Worm (Caenorhabditis elegans) whole organism, L4 larva: ENCODE data around the gene far-4.

Source experiments
- F10B5.3 ChIP-seq: sonication (generic microtip); optimal IDR thresholded peaks from 2 replicates; lab custom pipeline; 2016; ENCODE audit warnings: mild to moderate bottlenecking, missing genetic modification characterization, missing compliant biosample characterization
- ama-1 ChIP-seq: fragments of 150-350 bp; optimal IDR thresholded peaks from 2 replicates; lab custom pipeline; 2014; ENCODE audit warnings: inconsistent platforms, mixed read lengths
- ceh-82 ChIP-seq: sonication (generic microtip); optimal IDR thresholded peaks from 2 replicates; lab custom pipeline; 2017; ENCODE audit warnings: missing biosample characterization, missing genetic modification characterization
- daf-8 ChIP-seq: fragments of 200-800 bp; sonication (Bioruptor generic); IDR thresholded peaks from 2 replicates; pipeline ENCODE4 v1.3.6; 2022; ENCODE audit warnings: missing genetic modification characterization, missing compliant biosample characterization
- madf-5 ChIP-seq, 2 experiments: fragments of 200-800 bp; sonication (Bioruptor generic); IDR thresholded peaks; 2 replicates each; pipeline ENCODE4 v1.3.6; 2022; ENCODE audit warnings: missing compliant biosample characterization in 2 of 2, missing genetic modification characterization in 2 of 2
- nhr-237 ChIP-seq: sonication (generic microtip); optimal IDR thresholded peaks from 2 replicates; lab custom pipeline; 2017; ENCODE audit warnings: missing biosample characterization, missing genetic modification characterization
- nhr-25 ChIP-seq: sonication (generic microtip); optimal IDR thresholded peaks from 2 replicates; lab custom pipeline; 2017; ENCODE audit warnings: missing genetic modification characterization, mild to moderate bottlenecking, missing compliant biosample characterization, antibody characterized with exemption, moderate library complexity, borderline replicate concordance; ENCODE audit not compliant: insufficient read depth
- nhr-42 ChIP-seq: fragments of 200-800 bp; sonication (Bioruptor generic); IDR thresholded peaks from 2 replicates; pipeline ENCODE4 v1.3.6; 2022; ENCODE audit warnings: missing genetic modification characterization, missing compliant biosample characterization
- pqm-1 ChIP-seq: sonication (generic microtip); optimal IDR thresholded peaks from 2 replicates; lab custom pipeline; 2017; ENCODE audit warnings: missing biosample characterization, missing genetic modification characterization
- snpc-4 ChIP-seq: fragments of 150-350 bp; optimal IDR thresholded peaks from 2 replicates; lab custom pipeline; 2014; ENCODE audit warnings: missing biosample characterization, missing genetic modification characterization
- unc-39 ChIP-seq: sonication (generic microtip); optimal IDR thresholded peaks from 2 replicates; lab custom pipeline; 2017; ENCODE audit warnings: missing biosample characterization, missing genetic modification characterization
- unc-62 ChIP-seq, 3 experiments: fragments of 150-350 bp in 1 of 3; sonication (generic microtip); optimal IDR thresholded peaks in 2 of 3; peaks in 1 of 3; 1 replicate in 1 of 3; 2 replicates in 2 of 3; lab custom pipeline; 2014 to 2017; ENCODE audit warnings: missing biosample characterization in 3 of 3, missing genetic modification characterization in 3 of 3, missing genetic modification reagents in 3 of 3, missing genotype in 1 of 3
- ztf-11 ChIP-seq: fragments of 150-350 bp; optimal IDR thresholded peaks from 2 replicates; lab custom pipeline; 2014; ENCODE audit warnings: missing biosample characterization, missing genetic modification characterization

ce11 chrV:12995269-12995668 lies 4.2 kb downstream of the far-4 start, which contains the start of gene far-5:
- TF ChIP-seq unc-62 (GFP tag; optimal IDR thresholded peaks at IDR 0.05 in 1 of 2; lab: Kevin White, UChicago) (no peak), unc-62 (tag; optimal IDR thresholded peaks at IDR 0.05; lab: Kevin White, UChicago) (no peak), F10B5.3 (tag; lab: Kevin White, UChicago) (no peak), snpc-4 (no peak), nhr-25 (tag; lab: Kevin White, UChicago) (no peak), nhr-42 (GFP tag; lab: Robert Waterston, UW) (no peak), nhr-237 (tag; lab: Kevin White, UChicago) (no peak), ama-1 (lab: Kevin White, UChicago) (no peak), madf-5 (GFP tag; IDR thresholded peaks at IDR 0.05; lab: Robert Waterston, UW) (no peak), daf-8 (GFP tag; lab: Robert Waterston, UW) (no peak), unc-39 (tag; lab: Kevin White, UChicago) (no peak), ceh-82 (tag; lab: Kevin White, UChicago) (no peak), pqm-1 (tag; lab: Kevin White, UChicago) (no peak), ztf-11 (tag; lab: Kevin White, UChicago) (no peak)
